Worm (Caenorhabditis elegans) whole organism, young adult: ENCODE measurements around the gene lsm-1.

Source experiments
- B0019.2 ChIP-seq: fragments of 200-800 bp; sonication (Bioruptor generic); conservative IDR thresholded peaks from 2 replicates; pipeline ENCODE4 v1.3.6; 2022; ENCODE audit warnings: missing genetic modification reagents, missing genetic modification characterization, missing compliant biosample characterization
- B0035.1 ChIP-seq: sonication (generic microtip); optimal IDR thresholded peaks from 2 replicates; lab custom pipeline; 2016; ENCODE audit warnings: missing genetic modification characterization, mild to moderate bottlenecking, missing compliant biosample characterization, missing genotype, missing genetic modification reagents
- C06A6.2 ChIP-seq: fragments of 200-800 bp; sonication (Bioruptor generic); conservative IDR thresholded peaks from 2 replicates; pipeline ENCODE4 v1.3.6; 2022; ENCODE audit warnings: missing genetic modification characterization, missing compliant biosample characterization
- D2030.7 ChIP-seq: fragments of 200-800 bp; sonication (Bioruptor generic); IDR thresholded peaks from 2 replicates; pipeline ENCODE4 v1.3.6; 2022; ENCODE audit warnings: missing genetic modification reagents, missing genetic modification characterization, missing compliant biosample characterization
- F23B12.7 ChIP-seq: sonication (generic microtip); optimal IDR thresholded peaks from 2 replicates; lab custom pipeline; 2017; ENCODE audit warnings: missing genetic modification characterization, mild to moderate bottlenecking, missing compliant biosample characterization, antibody characterized with exemption, moderate library complexity; ENCODE audit not compliant: insufficient read depth
- F39B2.1 ChIP-seq: fragments of 200-800 bp; sonication (Bioruptor generic); IDR thresholded peaks from 2 replicates; pipeline ENCODE4 v1.3.6; 2022; ENCODE audit warnings: missing genetic modification reagents, missing genetic modification characterization, missing compliant biosample characterization
- F49E8.2 ChIP-seq: sonication (generic microtip); optimal IDR thresholded peaks from 3 replicates; lab custom pipeline; 2017; ENCODE audit warnings: missing genetic modification characterization, mild to moderate bottlenecking, missing compliant biosample characterization, antibody characterized with exemption, moderate library complexity; ENCODE audit not compliant: insufficient read depth
- Y53G8AR.9 ChIP-seq: fragments of 200-800 bp; sonication (Bioruptor generic); conservative IDR thresholded peaks from 2 replicates; pipeline ENCODE4 v1.3.6; 2022; ENCODE audit warnings: missing genetic modification reagents, missing genetic modification characterization, missing compliant biosample characterization
- Y56A3A.18 ChIP-seq: fragments of 200-800 bp; sonication (Bioruptor generic); IDR thresholded peaks from 2 replicates; pipeline ENCODE4 v1.3.6; 2022; ENCODE audit warnings: missing genetic modification reagents, missing genetic modification characterization, missing compliant biosample characterization
- ZK185.1 ChIP-seq: sonication (generic microtip); optimal IDR thresholded peaks from 2 replicates; lab custom pipeline; 2016; ENCODE audit warnings: mild to moderate bottlenecking, missing genetic modification characterization, missing compliant biosample characterization; ENCODE audit not compliant: poor library complexity, severe bottlenecking
- aptf-2 ChIP-seq: fragments of 200-800 bp; sonication (Bioruptor generic); conservative IDR thresholded peaks from 2 replicates; pipeline ENCODE4 v1.3.6; 2022; ENCODE audit warnings: missing genetic modification reagents, missing genetic modification characterization, missing compliant biosample characterization
- cebp-1 ChIP-seq, 2 experiments: fragments of 200-800 bp in 1 of 2; sonication (Bioruptor generic) in 1 of 2; sonication (generic microtip) in 1 of 2; IDR thresholded peaks in 1 of 2; optimal IDR thresholded peaks in 1 of 2; 2 replicates each; pipeline versions ENCODE4 v1.3.6 to Lab custom; 2017 to 2022; ENCODE audit warnings: missing compliant biosample characterization in 2 of 2, missing genetic modification characterization in 2 of 2, mild to moderate bottlenecking in 1 of 2, missing genetic modification reagents in 1 of 2, moderate library complexity in 1 of 2
- ceh-58 ChIP-seq: fragments of 200-800 bp; sonication (Bioruptor generic); IDR thresholded peaks from 2 replicates; pipeline ENCODE4 v1.3.6; 2022; ENCODE audit warnings: missing genetic modification characterization, missing compliant biosample characterization
- ceh-79 ChIP-seq: sonication (generic microtip); optimal IDR thresholded peaks from 2 replicates; lab custom pipeline; 2017; ENCODE audit warnings: mild to moderate bottlenecking, missing genetic modification characterization, missing compliant biosample characterization
- dox-1 ChIP-seq: fragments of 200-800 bp; sonication (Bioruptor generic); IDR thresholded peaks from 2 replicates; pipeline ENCODE4 v1.3.6; 2022; ENCODE audit warnings: missing genetic modification reagents, missing genetic modification characterization, missing compliant biosample characterization
- ets-4 ChIP-seq: fragments of 200-800 bp; sonication (Bioruptor generic); optimal IDR thresholded peaks from 2 replicates; lab custom pipeline; 2018; ENCODE audit warnings: mild to moderate bottlenecking, missing genetic modification characterization, missing compliant biosample characterization
- hlh-12 ChIP-seq: sonication (generic microtip); optimal IDR thresholded peaks from 2 replicates; lab custom pipeline; 2016; ENCODE audit warnings: missing genetic modification characterization, missing compliant biosample characterization
- hlh-26 ChIP-seq: fragments of 200-800 bp; sonication (Bioruptor generic); conservative IDR thresholded peaks from 2 replicates; pipeline ENCODE4 v1.3.6; 2022; ENCODE audit warnings: missing genetic modification reagents, missing genetic modification characterization, missing compliant biosample characterization
- hrde-1 ChIP-seq: sonication (generic microtip); optimal IDR thresholded peaks from 2 replicates; lab custom pipeline; 2016; ENCODE audit warnings: missing genetic modification characterization, mild to moderate bottlenecking, missing compliant biosample characterization, moderate library complexity, missing genotype, missing genetic modification reagents, borderline replicate concordance
- let-526 ChIP-seq: fragments of 200-800 bp; sonication (Bioruptor generic); IDR thresholded peaks from 2 replicates; pipeline ENCODE4 v1.3.6; 2022; ENCODE audit warnings: missing genetic modification reagents, missing genetic modification characterization, missing compliant biosample characterization
- let-607 ChIP-seq, 2 experiments: fragments of 200-800 bp in 1 of 2; sonication (Bioruptor generic) in 1 of 2; sonication (generic microtip) in 1 of 2; optimal IDR thresholded peaks; 2 replicates each; lab custom pipeline; 2016 to 2018; ENCODE audit warnings: mild to moderate bottlenecking in 2 of 2, missing compliant biosample characterization in 2 of 2, missing genetic modification characterization in 2 of 2, moderate library complexity in 2 of 2, missing genotype in 1 of 2
- lin-35 ChIP-seq, 3 experiments: fragments of 150-350 bp in 2 of 3; sonication (generic microtip) in 1 of 3; optimal IDR thresholded peaks; 2 replicates each; lab custom pipeline; 2014 to 2018; ENCODE audit warnings: missing biosample characterization in 3 of 3, missing genetic modification characterization in 3 of 3, missing genetic modification reagents in 3 of 3
- lin-54 ChIP-seq: fragments of 200-800 bp; sonication (Bioruptor generic); optimal IDR thresholded peaks from 2 replicates; lab custom pipeline; 2018; ENCODE audit warnings: mild to moderate bottlenecking, missing genetic modification characterization, missing compliant biosample characterization
- lsy-27 ChIP-seq: sonication (generic microtip); optimal IDR thresholded peaks from 2 replicates; lab custom pipeline; 2017; ENCODE audit warnings: missing genetic modification characterization, mild to moderate bottlenecking, missing compliant biosample characterization, antibody characterized with exemption, missing genotype, borderline replicate concordance; ENCODE audit not compliant: insufficient read depth
- madf-6 ChIP-seq: fragments of 200-800 bp; sonication (Bioruptor generic); IDR thresholded peaks from 2 replicates; pipeline ENCODE4 v1.3.6; 2022; ENCODE audit warnings: missing genetic modification reagents, missing genetic modification characterization, missing compliant biosample characterization
- mel-28 ChIP-seq: sonication (generic microtip); optimal IDR thresholded peaks from 2 replicates; lab custom pipeline; 2016; ENCODE audit warnings: borderline replicate concordance, mild to moderate bottlenecking, missing genetic modification characterization, missing compliant biosample characterization
- mes-4 ChIP-seq: sonication (generic microtip); optimal IDR thresholded peaks from 2 replicates; lab custom pipeline; 2016; ENCODE audit warnings: missing genotype, missing genetic modification characterization, missing compliant biosample characterization
- nfya-2 ChIP-seq: fragments of 200-800 bp; sonication (Bioruptor generic); IDR thresholded peaks from 2 replicates; pipeline ENCODE4 v1.3.6; 2022; ENCODE audit warnings: missing genetic modification reagents, missing genetic modification characterization, missing compliant biosample characterization
- nhr-80 ChIP-seq: sonication (generic microtip); optimal IDR thresholded peaks from 2 replicates; lab custom pipeline; 2016; ENCODE audit warnings: missing genetic modification characterization, missing compliant biosample characterization
- pbrm-1 ChIP-seq: fragments of 200-800 bp; sonication (Bioruptor generic); IDR thresholded peaks from 2 replicates; pipeline ENCODE4 v1.3.6; 2022; ENCODE audit warnings: missing genetic modification reagents, missing genetic modification characterization, missing compliant biosample characterization
- repo-1 ChIP-seq: sonication (generic microtip); optimal IDR thresholded peaks from 2 replicates; lab custom pipeline; 2017; ENCODE audit warnings: mild to moderate bottlenecking, missing genetic modification characterization, missing compliant biosample characterization
- snpc-4 ChIP-seq, 5 experiments: fragments of 150-350 bp in 1 of 5; sonication (generic microtip) in 4 of 5; optimal IDR thresholded peaks; 2 replicates each; lab custom pipeline; 2014 to 2018; ENCODE audit warnings: missing genetic modification characterization in 5 of 5, missing biosample characterization in 3 of 5, antibody characterized with exemption in 2 of 5, mild to moderate bottlenecking in 2 of 5, missing compliant biosample characterization in 2 of 5, missing genotype in 2 of 5, moderate library complexity in 2 of 5, missing genetic modification reagents in 1 of 5
- somi-1 ChIP-seq: fragments of 200-800 bp; sonication (Bioruptor generic); optimal IDR thresholded peaks from 2 replicates; lab custom pipeline; 2018; ENCODE audit warnings: mild to moderate bottlenecking, missing genetic modification characterization, missing compliant biosample characterization
- tbp1 ChIP-seq: fragments of 200-800 bp; sonication (Bioruptor generic); optimal IDR thresholded peaks from 2 replicates; lab custom pipeline; 2018; ENCODE audit warnings: mild to moderate bottlenecking, missing genetic modification characterization, missing compliant biosample characterization
- unc-62 ChIP-seq: fragments of 150-350 bp; optimal IDR thresholded peaks from 2 replicates; lab custom pipeline; 2014; ENCODE audit warnings: missing biosample characterization, missing genetic modification reagents, missing genetic modification characterization
- zim-3 ChIP-seq: sonication (generic microtip); optimal IDR thresholded peaks from 2 replicates; lab custom pipeline; 2017; ENCODE audit warnings: mild to moderate bottlenecking, missing genetic modification characterization, moderate library complexity, missing compliant biosample characterization
- ztf-22 ChIP-seq: fragments of 200-800 bp; sonication (Bioruptor generic); optimal IDR thresholded peaks from 2 replicates; lab custom pipeline; 2018; ENCODE audit warnings: mild to moderate bottlenecking, missing genetic modification characterization, moderate library complexity, missing compliant biosample characterization
- ztf-25 ChIP-seq: fragments of 200-800 bp; sonication (Bioruptor generic); IDR thresholded peaks from 2 replicates; pipeline ENCODE4 v1.3.6; 2022; ENCODE audit warnings: missing genetic modification reagents, missing genetic modification characterization, missing compliant biosample characterization

The lsm-1 gene

DNA sequence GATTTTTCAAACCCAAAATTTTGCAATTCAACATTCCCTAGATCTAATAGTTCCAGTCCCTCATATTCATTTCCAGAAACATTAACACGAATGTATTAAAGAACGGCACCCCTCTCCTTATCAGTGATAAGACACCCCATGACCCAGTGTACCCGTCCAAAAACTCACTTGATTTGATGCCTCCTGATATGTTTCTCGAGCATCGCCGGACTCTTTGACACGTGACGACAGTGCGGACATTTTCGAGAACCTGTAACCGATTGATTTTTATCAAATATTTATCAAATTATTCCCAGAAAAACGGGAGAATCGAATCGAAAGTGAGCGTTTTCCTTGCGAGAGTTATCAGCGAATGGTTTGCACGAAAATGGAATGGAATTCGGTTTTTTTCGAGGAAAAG lies 24.2 kb downstream of the lsm-1 start (continued):
- TF ChIP-seq snpc-4 (GFP tag; optimal IDR thresholded peaks at IDR 0.05; lab: Kevin White, UChicago) (no peak), snpc-4 (tag; optimal IDR thresholded peaks at IDR 0.05; lab: Kevin White, UChicago) (peak in 1 of 4 experiments; percentile 16), Y53G8AR.9 (GFP tag; lab: Robert Waterston, UW) (peak; percentile 69; the same call in 1 of the 2 replicates), B0019.2 (GFP tag; lab: Robert Waterston, UW) (no peak), mel-28 (tag; lab: Kevin White, UChicago) (no peak), Y56A3A.18 (no peak), ZK185.1 (tag; lab: Kevin White, UChicago) (no peak), repo-1 (tag; lab: Kevin White, UChicago) (no peak), pbrm-1 (GFP tag; lab: Robert Waterston, UW) (no peak), mes-4 (tag; lab: Kevin White, UChicago) (no peak), hrde-1 (tag; lab: Kevin White, UChicago) (no peak), nfya-2 (GFP tag; lab: Robert Waterston, UW) (no peak)

DNA sequence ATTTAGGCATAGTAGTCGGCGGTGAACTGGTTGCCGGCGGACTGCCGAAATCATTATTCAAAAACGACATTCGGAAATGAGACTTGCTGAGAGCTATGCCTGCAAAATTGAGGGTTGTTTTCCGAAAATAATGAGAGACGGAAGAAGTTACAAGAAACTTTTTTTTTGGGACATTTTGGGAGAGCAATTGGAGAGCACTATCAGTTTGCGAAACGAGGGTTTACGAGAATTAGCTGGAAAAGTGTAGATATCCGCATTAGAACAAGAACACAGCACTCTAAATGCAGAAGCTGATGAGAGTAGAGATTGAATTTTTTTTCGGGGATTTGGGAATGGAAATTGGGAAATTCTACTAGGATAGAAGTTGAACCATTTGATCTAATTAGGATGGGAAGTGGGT lies 25.7 kb downstream of the lsm-1 start, which contains the start of gene pqm-1:
TSS of gene pqm-1 (minus strand) at position 101 of the 400 bp plus-strand sequence.
- TF ChIP-seq C06A6.2 (no peak), ztf-22 (GFP tag; lab: Kevin White, UChicago) (no peak), lsy-27 (tag; lab: Kevin White, UChicago) (no peak), Y56A3A.18 (no peak), D2030.7 (no peak), let-526 (no peak), lin-35 (GFP tag; optimal IDR thresholded peaks at IDR 0.05; lab: Kevin White, UChicago) (no peak), dox-1 (GFP tag; lab: Robert Waterston, UW) (no peak), hlh-12 (tag; lab: Kevin White, UChicago) (no peak), pbrm-1 (GFP tag; lab: Robert Waterston, UW) (no peak), aptf-2 (GFP tag; lab: Robert Waterston, UW) (no peak), lin-54 (GFP tag; lab: Kevin White, UChicago) (no peak), zim-3 (tag; lab: Kevin White, UChicago) (no peak), F39B2.1 (GFP tag; lab: Robert Waterston, UW) (no peak), somi-1 (no peak), F49E8.2 (tag; lab: Kevin White, UChicago) (no peak), ceh-79 (tag; lab: Kevin White, UChicago) (no peak), ets-4 (GFP tag; lab: Kevin White, UChicago) (no peak), hlh-26 (no peak)

DNA sequence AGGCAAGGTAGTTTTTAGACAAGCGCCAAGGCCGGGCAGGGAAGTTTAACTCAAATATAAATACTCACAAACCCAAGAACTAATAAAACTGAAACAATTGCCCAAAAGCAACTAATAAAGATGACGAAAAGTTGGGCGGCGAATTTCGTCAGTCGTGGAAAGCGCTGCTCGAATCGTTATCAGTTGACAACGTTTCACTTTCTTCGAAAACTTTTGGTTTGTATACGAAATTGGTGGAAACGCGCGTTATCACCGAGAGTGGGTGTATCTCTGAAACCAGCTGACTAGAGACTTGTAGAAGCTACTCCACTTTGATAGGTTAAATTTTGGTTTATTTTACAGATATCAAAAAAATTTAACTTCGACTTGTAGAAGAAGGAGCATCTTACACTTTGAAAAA lies 26.3 kb downstream of the lsm-1 start:
- no peak for TF ChIP-seq C06A6.2
- TF ChIP-seq aptf-2 (GFP tag; lab: Robert Waterston, UW) = no peak
- peak; percentile 31; the same call in 1 of the 2 replicates for TF ChIP-seq Y53G8AR.9 (GFP tag; lab: Robert Waterston, UW)
- TF ChIP-seq nhr-80 (tag; lab: Kevin White, UChicago) = peak; percentile 60
- 0 out of 2 replicates have a peak, but pooled peaks have one; percentile 11 for TF ChIP-seq dox-1 (GFP tag; lab: Robert Waterston, UW)
- TF ChIP-seq ceh-58 (GFP tag; lab: Robert Waterston, UW) = no peak

DNA sequence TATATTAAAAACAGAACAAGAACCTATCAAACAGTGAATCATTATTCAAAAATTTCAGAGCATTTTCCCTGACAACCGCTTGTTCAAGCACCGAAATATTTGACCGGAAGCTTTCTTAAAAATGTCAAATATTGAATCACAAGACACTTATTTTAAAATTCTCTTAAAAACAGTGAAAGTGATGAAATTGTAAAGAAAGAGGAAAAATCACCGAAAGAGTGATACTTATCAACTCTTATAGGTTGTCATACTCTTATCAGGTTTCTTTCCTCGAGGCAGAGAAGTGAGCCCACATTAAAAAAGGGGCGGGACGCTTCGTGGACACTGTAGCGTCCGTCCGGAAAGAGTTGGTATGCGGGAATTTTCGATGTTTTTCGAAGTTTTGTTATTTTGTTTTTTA lies 27.1 kb downstream of the lsm-1 start:
- TF ChIP-seq let-607 (tag; optimal IDR thresholded peaks at IDR 0.05; lab: Kevin White, UChicago) (peak in 1 of 2 experiments; percentile 10), tbp1 (GFP tag; lab: Kevin White, UChicago) (peak; percentile 19), ztf-25 (GFP tag; lab: Robert Waterston, UW) (no peak), zim-3 (tag; lab: Kevin White, UChicago) (no peak), B0035.1 (tag; lab: Kevin White, UChicago) (no peak), madf-6 (GFP tag; lab: Robert Waterston, UW) (no peak), cebp-1 (GFP tag; IDR thresholded peaks at IDR 0.05; lab: Robert Waterston, UW) (peak; percentile 33; the same call in 1 of the 2 replicates), cebp-1 (tag; optimal IDR thresholded peaks at IDR 0.05; lab: Kevin White, UChicago) (peak; percentile 56), unc-62 (GFP tag; lab: Kevin White, UChicago) (peak; percentile 9), F23B12.7 (tag; lab: Kevin White, UChicago) (peak; percentile 46), nhr-80 (tag; lab: Kevin White, UChicago) (peak; percentile 74)
